Fruit fly (Drosophila melanogaster): ENCODE data around the gene CG13287.

The CG13287 gene

dm6 chr3L:5845466-5845865, 36.6 kb upstream of the CG13287 start, which contains the start of gene vn (continued):
- no peak for TF ChIP-seq cas (GFP tag; IDR thresholded peaks at IDR 0.05)
- no peak for TF ChIP-seq CG8765 (GFP tag; IDR thresholded peaks at IDR 0.05)
- no peak for TF ChIP-seq Abd-B (GFP tag; optimal IDR thresholded peaks at IDR 0.05)
- 0 out of 2 replicates have a peak, but pooled peaks have one; percentile 25 for TF ChIP-seq CG4360 (GFP tag; IDR thresholded peaks at IDR 0.05)
- no peak for TF ChIP-seq Lpt (GFP tag; optimal IDR thresholded peaks at IDR 0.05)
- TF ChIP-seq CG7372 (GFP tag; IDR thresholded peaks at IDR 0.05) = no peak
- peak; percentile 6 for TF ChIP-seq HmgD (GFP tag; optimal IDR thresholded peaks at IDR 0.05)
- 0 out of 2 replicates have a peak, but pooled peaks have one; percentile 25 for TF ChIP-seq unc-4 (GFP tag; IDR thresholded peaks at IDR 0.05; ENCODE audit: partially characterized antibody)
- no peak for TF ChIP-seq Bdp1 (GFP tag; optimal IDR thresholded peaks at IDR 0.05)
- no peak for TF ChIP-seq Hr78 (GFP tag; optimal IDR thresholded peaks at IDR 0.05)
- TF ChIP-seq tin (GFP tag; optimal IDR thresholded peaks at IDR 0.05) = no peak
- TF ChIP-seq CG9932 (GFP tag; IDR thresholded peaks at IDR 0.05) = 0 out of 2 replicates have a peak, but pooled peaks have one; percentile 6
- no peak for TF ChIP-seq Doc3 (GFP tag; IDR thresholded peaks at IDR 0.05; ENCODE audit: partially characterized antibody)
- TF ChIP-seq Blimp-1 (GFP tag; optimal IDR thresholded peaks at IDR 0.05) = no peak
- no peak for TF ChIP-seq fru (optimal IDR thresholded peaks at IDR 0.05)
- no peak for TF ChIP-seq bcd (GFP tag; optimal IDR thresholded peaks at IDR 0.05)
- peak; percentile 18 for TF ChIP-seq nerfin-1 (tag; optimal IDR thresholded peaks at IDR 0.05)
- TF ChIP-seq CG11456 (GFP tag; IDR thresholded peaks at IDR 0.05) = no peak
- no peak for TF ChIP-seq ERR (GFP tag; optimal IDR thresholded peaks at IDR 0.05)
- no peak for TF ChIP-seq pita (GFP tag; optimal IDR thresholded peaks at IDR 0.05)
- no peak for TF ChIP-seq Gsc (GFP tag; IDR thresholded peaks at IDR 0.05)
- no peak for TF ChIP-seq crc (GFP tag; optimal IDR thresholded peaks at IDR 0.05)
- TF ChIP-seq Kr (GFP tag; optimal IDR thresholded peaks at IDR 0.05) = no peak
- no peak for TF ChIP-seq ssp (GFP tag; IDR thresholded peaks at IDR 0.05)
- no peak for TF ChIP-seq CG2889 (GFP tag; IDR thresholded peaks at IDR 0.05)
- TF ChIP-seq ci (GFP tag; IDR thresholded peaks at IDR 0.05) = peak; percentile 52; the same call in 1 of the 3 replicates
- TF ChIP-seq ro (GFP tag; IDR thresholded peaks at IDR 0.05) = no peak
- no peak; the same call in 2 of the 3 replicates for TF ChIP-seq CG14050 (GFP tag; IDR thresholded peaks at IDR 0.05)
- no peak for TF ChIP-seq CG5245 (GFP tag; optimal IDR thresholded peaks at IDR 0.05)
- peak in 1 of 3 experiments; percentile 31 for TF ChIP-seq Stat92E (GFP tag; optimal IDR thresholded peaks at IDR 0.05)
- TF ChIP-seq CG16863 (GFP tag; optimal IDR thresholded peaks at IDR 0.05) = peak; percentile 3
- no peak for TF ChIP-seq CG2202 (tag; optimal IDR thresholded peaks at IDR 0.05)
- peak; percentile 54 for TF ChIP-seq CG10543 (GFP tag; optimal IDR thresholded peaks at IDR 0.05)
- no peak for TF ChIP-seq btn (GFP tag; optimal IDR thresholded peaks at IDR 0.05)
- peak; percentile 55; the same call in 1 of the 2 replicates for TF ChIP-seq tna (GFP tag; IDR thresholded peaks at IDR 0.05; ENCODE audit: partially characterized antibody)
- TF ChIP-seq CG8281 (tag; optimal IDR thresholded peaks at IDR 0.05) = no peak
- TF ChIP-seq Jarid2 (GFP tag; optimal IDR thresholded peaks at IDR 0.05) = peak; percentile 96
- TF ChIP-seq CG1024 (GFP tag; IDR thresholded peaks at IDR 0.05) = no peak
- TF ChIP-seq da (GFP tag; optimal IDR thresholded peaks at IDR 0.05) = no peak
- TF ChIP-seq gcm2 (GFP tag; optimal IDR thresholded peaks at IDR 0.05) = no peak
- no peak for TF ChIP-seq sr (GFP tag; IDR thresholded peaks at IDR 0.05)
- peak; percentile 15 for TF ChIP-seq cg (GFP tag; optimal IDR thresholded peaks at IDR 0.05)
- TF ChIP-seq maf-S (GFP tag; optimal IDR thresholded peaks at IDR 0.05) = no peak
- no peak for TF ChIP-seq CG17912 (GFP tag; optimal IDR thresholded peaks at IDR 0.05)
- no peak for TF ChIP-seq mam (GFP tag; optimal IDR thresholded peaks at IDR 0.05)
- TF ChIP-seq NK7.1 (GFP tag; optimal IDR thresholded peaks at IDR 0.05) = no peak
- TF ChIP-seq luna (GFP tag; optimal IDR thresholded peaks at IDR 0.05) = no peak
- no peak for TF ChIP-seq CG4282 (GFP tag; optimal IDR thresholded peaks at IDR 0.05)
- TF ChIP-seq CG12744 (GFP tag; optimal IDR thresholded peaks at IDR 0.05) = no peak
- TF ChIP-seq CG2120 (GFP tag; optimal IDR thresholded peaks at IDR 0.05) = no peak
- TF ChIP-seq BtbVII (GFP tag; optimal IDR thresholded peaks at IDR 0.05) = no peak
- no peak for TF ChIP-seq CG12236 (GFP tag; optimal IDR thresholded peaks at IDR 0.05)

Measured in whole organism, embryonic.